Worm (Caenorhabditis elegans) whole organism, young adult: ENCODE results near the gene spp-21.

Experiments
- B0336.3 ChIP-seq: fragments of 200-800 bp; sonication (Bioruptor generic); IDR thresholded peaks from 2 replicates; pipeline ENCODE4 v1.3.6; 2022; ENCODE audit warnings: missing genetic modification characterization, missing compliant biosample characterization
- F22D6.2 ChIP-seq: sonication (generic microtip); optimal IDR thresholded peaks from 2 replicates; lab custom pipeline; 2016; ENCODE audit warnings: mild to moderate bottlenecking, missing genetic modification characterization, missing compliant biosample characterization
- F49E8.2 ChIP-seq: sonication (generic microtip); optimal IDR thresholded peaks from 3 replicates; lab custom pipeline; 2017; ENCODE audit warnings: missing genetic modification characterization, mild to moderate bottlenecking, missing compliant biosample characterization, antibody characterized with exemption, moderate library complexity; ENCODE audit not compliant: insufficient read depth
- K12H6.12 ChIP-seq: fragments of 200-800 bp; sonication (Bioruptor generic); optimal IDR thresholded peaks from 2 replicates; lab custom pipeline; 2018; ENCODE audit warnings: mild to moderate bottlenecking, missing genetic modification characterization, missing compliant biosample characterization
- T07F8.4 ChIP-seq: sonication (generic microtip); optimal IDR thresholded peaks from 2 replicates; lab custom pipeline; 2016; ENCODE audit warnings: mild to moderate bottlenecking, missing genetic modification characterization, moderate library complexity, missing compliant biosample characterization
- Y53G8AR.9 ChIP-seq: fragments of 200-800 bp; sonication (Bioruptor generic); conservative IDR thresholded peaks from 2 replicates; pipeline ENCODE4 v1.3.6; 2022; ENCODE audit warnings: missing genetic modification reagents, missing genetic modification characterization, missing compliant biosample characterization
- Y56A3A.18 ChIP-seq: fragments of 200-800 bp; sonication (Bioruptor generic); IDR thresholded peaks from 2 replicates; pipeline ENCODE4 v1.3.6; 2022; ENCODE audit warnings: missing genetic modification reagents, missing genetic modification characterization, missing compliant biosample characterization
- Y79H2A.3 ChIP-seq: fragments of 200-800 bp; sonication (Bioruptor generic); conservative IDR thresholded peaks from 2 replicates; pipeline ENCODE4 v1.3.6; 2022; ENCODE audit warnings: missing genetic modification reagents, missing genetic modification characterization, missing compliant biosample characterization
- akir-1 ChIP-seq: fragments of 200-800 bp; sonication (Bioruptor generic); optimal IDR thresholded peaks from 2 replicates; lab custom pipeline; 2018; ENCODE audit warnings: mild to moderate bottlenecking, missing genetic modification characterization, moderate library complexity, missing compliant biosample characterization
- ama-1 ChIP-seq, 3 experiments: fragments of 150-350 bp in 1 of 3; sonication (generic microtip) in 2 of 3; optimal IDR thresholded peaks; 2 replicates each; lab custom pipeline; 2014 to 2018; ENCODE audit warnings: missing biosample characterization in 2 of 3, missing genetic modification characterization in 2 of 3, missing genetic modification reagents in 2 of 3
- attf-3 ChIP-seq: fragments of 200-800 bp; sonication (Bioruptor generic); conservative IDR thresholded peaks from 2 replicates; pipeline ENCODE4 v1.3.6; 2022; ENCODE audit warnings: missing genetic modification reagents, missing genetic modification characterization, missing compliant biosample characterization
- bed-1 ChIP-seq: fragments of 200-800 bp; sonication (Bioruptor generic); IDR thresholded peaks from 2 replicates; pipeline ENCODE4 v1.3.6; 2022; ENCODE audit warnings: missing genetic modification reagents, missing genetic modification characterization, missing compliant biosample characterization
- dox-1 ChIP-seq: fragments of 200-800 bp; sonication (Bioruptor generic); IDR thresholded peaks from 2 replicates; pipeline ENCODE4 v1.3.6; 2022; ENCODE audit warnings: missing genetic modification reagents, missing genetic modification characterization, missing compliant biosample characterization
- dpl-1 ChIP-seq: fragments of 150-350 bp; optimal IDR thresholded peaks from 2 replicates; lab custom pipeline; 2014; ENCODE audit warnings: missing biosample characterization, missing genetic modification reagents, missing genetic modification characterization
- egl-18 ChIP-seq: fragments of 200-800 bp; sonication (Bioruptor generic); IDR thresholded peaks from 2 replicates; pipeline ENCODE4 v1.3.6; 2022; ENCODE audit warnings: missing genetic modification reagents, missing genetic modification characterization, missing compliant biosample characterization
- egl-44 ChIP-seq: fragments of 200-800 bp; sonication (Bioruptor generic); IDR thresholded peaks from 2 replicates; pipeline ENCODE4 v1.3.6; 2022; ENCODE audit warnings: missing genetic modification reagents, missing genetic modification characterization, missing compliant biosample characterization
- ekl-4 ChIP-seq: fragments of 200-800 bp; sonication (Bioruptor generic); IDR thresholded peaks from 2 replicates; pipeline ENCODE4 v1.3.6; 2022; ENCODE audit warnings: missing genetic modification reagents, missing genetic modification characterization, missing compliant biosample characterization
- ets-4 ChIP-seq: fragments of 200-800 bp; sonication (Bioruptor generic); optimal IDR thresholded peaks from 2 replicates; lab custom pipeline; 2018; ENCODE audit warnings: mild to moderate bottlenecking, missing genetic modification characterization, missing compliant biosample characterization
- let-607 ChIP-seq, 2 experiments: fragments of 200-800 bp in 1 of 2; sonication (Bioruptor generic) in 1 of 2; sonication (generic microtip) in 1 of 2; optimal IDR thresholded peaks; 2 replicates each; lab custom pipeline; 2016 to 2018; ENCODE audit warnings: mild to moderate bottlenecking in 2 of 2, missing compliant biosample characterization in 2 of 2, missing genetic modification characterization in 2 of 2, moderate library complexity in 2 of 2, missing genotype in 1 of 2
- lin-40 ChIP-seq: sonication (generic microtip); optimal IDR thresholded peaks from 2 replicates; lab custom pipeline; 2016; ENCODE audit warnings: missing genetic modification characterization, mild to moderate bottlenecking, missing compliant biosample characterization, missing genotype, missing genetic modification reagents
- lin-54 ChIP-seq: fragments of 200-800 bp; sonication (Bioruptor generic); optimal IDR thresholded peaks from 2 replicates; lab custom pipeline; 2018; ENCODE audit warnings: mild to moderate bottlenecking, missing genetic modification characterization, missing compliant biosample characterization
- lir-1 ChIP-seq: fragments of 200-800 bp; sonication (Bioruptor generic); conservative IDR thresholded peaks from 2 replicates; pipeline ENCODE4 v1.3.6; 2022; ENCODE audit warnings: missing genetic modification reagents, missing genetic modification characterization, missing compliant biosample characterization
- lsl-1 ChIP-seq: fragments of 200-800 bp; sonication (Bioruptor generic); optimal IDR thresholded peaks from 2 replicates; lab custom pipeline; 2018; ENCODE audit warnings: mild to moderate bottlenecking, missing genetic modification characterization, moderate library complexity, missing compliant biosample characterization
- madf-10 ChIP-seq: sonication (generic microtip); optimal IDR thresholded peaks from 2 replicates; lab custom pipeline; 2016; ENCODE audit warnings: mild to moderate bottlenecking, missing genetic modification characterization, missing compliant biosample characterization
- madf-6 ChIP-seq: fragments of 200-800 bp; sonication (Bioruptor generic); IDR thresholded peaks from 2 replicates; pipeline ENCODE4 v1.3.6; 2022; ENCODE audit warnings: missing genetic modification reagents, missing genetic modification characterization, missing compliant biosample characterization
- madf-8 ChIP-seq: fragments of 200-800 bp; sonication (Bioruptor generic); conservative IDR thresholded peaks from 2 replicates; pipeline ENCODE4 v1.3.6; 2022; ENCODE audit warnings: missing genetic modification reagents, missing genetic modification characterization, missing compliant biosample characterization
- nfya-1 ChIP-seq: sonication (generic microtip); optimal IDR thresholded peaks from 2 replicates; lab custom pipeline; 2017; ENCODE audit warnings: antibody characterized with exemption, missing compliant biosample characterization, missing genetic modification characterization, borderline replicate concordance; ENCODE audit not compliant: insufficient read depth
- nfyb-1 ChIP-seq: fragments of 200-800 bp; sonication (Bioruptor generic); IDR thresholded peaks from 2 replicates; pipeline ENCODE4 v1.3.6; 2022; ENCODE audit warnings: missing genetic modification reagents, missing genetic modification characterization, missing compliant biosample characterization
- nhr-179 ChIP-seq: sonication (generic microtip); optimal IDR thresholded peaks from 2 replicates; lab custom pipeline; 2016; ENCODE audit warnings: mild to moderate bottlenecking, missing genetic modification characterization, missing compliant biosample characterization
- nhr-80 ChIP-seq: sonication (generic microtip); optimal IDR thresholded peaks from 2 replicates; lab custom pipeline; 2016; ENCODE audit warnings: missing genetic modification characterization, missing compliant biosample characterization
- nhr-90 ChIP-seq: sonication (generic microtip); optimal IDR thresholded peaks from 2 replicates; lab custom pipeline; 2016; ENCODE audit warnings: missing genotype, mild to moderate bottlenecking, missing genetic modification characterization, missing compliant biosample characterization
- pbrm-1 ChIP-seq: fragments of 200-800 bp; sonication (Bioruptor generic); IDR thresholded peaks from 2 replicates; pipeline ENCODE4 v1.3.6; 2022; ENCODE audit warnings: missing genetic modification reagents, missing genetic modification characterization, missing compliant biosample characterization
- pha-4 ChIP-seq: fragments of 150-350 bp; sonication (generic microtip); optimal IDR thresholded peaks from 2 replicates; lab custom pipeline; 2014; ENCODE audit warnings: missing biosample characterization, missing genetic modification reagents, missing genetic modification characterization
- repo-1 ChIP-seq: sonication (generic microtip); optimal IDR thresholded peaks from 2 replicates; lab custom pipeline; 2017; ENCODE audit warnings: mild to moderate bottlenecking, missing genetic modification characterization, missing compliant biosample characterization
- snpc-1.1 ChIP-seq: sonication (generic microtip); optimal IDR thresholded peaks from 2 replicates; lab custom pipeline; 2017; ENCODE audit warnings: missing genetic modification characterization, mild to moderate bottlenecking, missing compliant biosample characterization, antibody characterized with exemption, moderate library complexity, missing genotype, missing genetic modification reagents; ENCODE audit not compliant: insufficient read depth
- snpc-3.4 ChIP-seq: sonication (generic microtip); optimal IDR thresholded peaks from 2 replicates; lab custom pipeline; 2017; ENCODE audit warnings: missing genetic modification characterization, mild to moderate bottlenecking, missing compliant biosample characterization, antibody characterized with exemption, moderate library complexity, missing genotype, missing genetic modification reagents
- tbp1 ChIP-seq: fragments of 200-800 bp; sonication (Bioruptor generic); optimal IDR thresholded peaks from 2 replicates; lab custom pipeline; 2018; ENCODE audit warnings: mild to moderate bottlenecking, missing genetic modification characterization, missing compliant biosample characterization
- tbx-9 ChIP-seq: sonication (generic microtip); optimal IDR thresholded peaks from 2 replicates; lab custom pipeline; 2016; ENCODE audit warnings: borderline replicate concordance, missing genetic modification characterization, inconsistent platforms, missing compliant biosample characterization
- zfh-2 ChIP-seq: fragments of 200-800 bp; sonication (Bioruptor generic); conservative IDR thresholded peaks from 2 replicates; pipeline ENCODE4 v1.3.6; 2022; ENCODE audit warnings: missing genetic modification reagents, missing genetic modification characterization, missing compliant biosample characterization
- ztf-18 ChIP-seq: sonication (generic microtip); optimal IDR thresholded peaks from 2 replicates; lab custom pipeline; 2016; ENCODE audit warnings: missing genotype, mild to moderate bottlenecking, missing genetic modification characterization, missing compliant biosample characterization
- ztf-22 ChIP-seq: fragments of 200-800 bp; sonication (Bioruptor generic); optimal IDR thresholded peaks from 2 replicates; lab custom pipeline; 2018; ENCODE audit warnings: mild to moderate bottlenecking, missing genetic modification characterization, moderate library complexity, missing compliant biosample characterization
- ztf-6 ChIP-seq: fragments of 200-800 bp; sonication (Bioruptor generic); IDR thresholded peaks from 2 replicates; pipeline ENCODE4 v1.3.6; 2022; ENCODE audit warnings: missing genetic modification reagents, missing genetic modification characterization, missing compliant biosample characterization

The spp-21 gene

ce11 chrX:11507836-11508235, 17.9 kb downstream of the spp-21 start:
- no peak for TF ChIP-seq ztf-6 (GFP tag; lab: Robert Waterston, UW)
- TF ChIP-seq nhr-179 (tag; lab: Kevin White, UChicago), result no peak
- TF ChIP-seq B0336.3 (GFP tag; lab: Robert Waterston, UW), result no peak
- no peak for TF ChIP-seq ets-4
- TF ChIP-seq snpc-3.4 (tag; lab: Kevin White, UChicago), result no peak
- TF ChIP-seq nfya-1, result no peak
- TF ChIP-seq attf-3 (GFP tag; lab: Robert Waterston, UW), result no peak
- TF ChIP-seq bed-1 (GFP tag; lab: Robert Waterston, UW), result no peak
- no peak for TF ChIP-seq akir-1 (GFP tag; lab: Kevin White, UChicago)
- no peak for TF ChIP-seq lin-40 (tag; lab: Kevin White, UChicago)
- no peak for TF ChIP-seq lsl-1
- TF ChIP-seq ztf-18, result no peak
- TF ChIP-seq lir-1, result no peak
- TF ChIP-seq Y56A3A.18 (GFP tag; lab: Robert Waterston, UW), result no peak
- TF ChIP-seq pbrm-1, result no peak
- TF ChIP-seq nhr-90 (tag; lab: Kevin White, UChicago), result no peak
- TF ChIP-seq snpc-1.1 (tag; lab: Kevin White, UChicago), result no peak
- TF ChIP-seq tbx-9 (tag; lab: Kevin White, UChicago), result no peak
- TF ChIP-seq, all 124 proteins: peak for 0

DNA sequence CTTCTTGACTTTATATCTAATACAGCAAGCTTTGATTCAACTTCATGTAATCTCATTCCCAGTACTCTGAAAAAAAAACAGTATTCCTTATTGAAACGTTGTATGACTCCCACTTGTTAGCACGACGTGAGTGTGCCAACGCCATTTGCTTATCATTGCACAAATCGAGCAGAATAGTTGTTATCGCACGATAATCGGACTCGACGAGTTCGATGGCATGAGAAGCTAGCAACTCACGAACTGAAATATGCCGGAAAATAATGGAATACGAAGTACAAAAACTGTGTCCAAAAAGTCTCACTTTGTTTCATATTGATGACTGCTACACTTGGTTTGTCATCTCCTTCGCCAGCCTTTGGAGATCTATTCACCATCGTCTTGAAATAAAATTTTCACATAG, 19.6 kb downstream of the spp-21 start:
- TF ChIP-seq dpl-1 (GFP tag; lab: Kevin White, UChicago) (no peak), lir-1 (no peak), nhr-80 (tag; lab: Kevin White, UChicago) (peak; percentile 96), dox-1 (GFP tag; lab: Robert Waterston, UW) (peak; percentile 59), let-607 (tag; optimal IDR thresholded peaks at IDR 0.05; lab: Kevin White, UChicago) (peak in 1 of 2 experiments; percentile 4), ets-4 (peak; percentile 94)

DNA sequence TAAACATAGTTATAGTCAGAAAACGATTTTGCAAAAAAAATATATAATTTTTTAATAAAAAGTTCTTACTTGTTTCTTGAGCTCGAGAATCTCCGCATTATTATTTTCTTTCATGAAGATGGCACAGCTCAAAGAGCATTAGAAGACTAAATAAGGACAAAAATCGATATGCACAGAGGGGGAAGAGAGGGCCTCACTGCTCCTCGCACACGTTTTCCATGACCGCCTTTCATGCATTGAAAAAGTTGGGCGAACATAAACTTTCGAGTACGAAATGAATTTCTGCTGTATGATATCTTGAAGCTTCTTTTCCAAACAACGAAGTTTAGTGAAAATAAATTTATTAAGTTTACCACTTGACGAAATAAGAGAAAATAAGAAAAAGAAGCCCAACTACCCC, 21.3 kb downstream of the spp-21 start, which contains the start of gene ccdc-149:
Gene ccdc-149, minus strand, starts transcription at position 221 of the 400 bp plus-strand sequence.
- TF ChIP-seq Y53G8AR.9 (peak; percentile 62; the same call in 1 of the 2 replicates), F22D6.2 (tag; lab: Kevin White, UChicago) (no peak), K12H6.12 (tag; lab: Kevin White, UChicago) (no peak), pbrm-1 (peak; percentile 50; the same call in 1 of the 2 replicates), let-607 (tag; optimal IDR thresholded peaks at IDR 0.05; lab: Kevin White, UChicago) (peak in 1 of 2 experiments; percentile 16), repo-1 (tag; lab: Kevin White, UChicago) (peak; percentile 49), B0336.3 (GFP tag; lab: Robert Waterston, UW) (0 out of 2 replicates have a peak, but pooled peaks have one; percentile 25), madf-8 (no peak), egl-18 (no peak), tbp1 (no peak), ztf-18 (no peak), nfyb-1 (GFP tag; lab: Robert Waterston, UW) (0 out of 2 replicates have a peak, but pooled peaks have one; percentile 26), ama-1 (optimal IDR thresholded peaks at IDR 0.05; lab: Kevin White, UChicago) (no peak), ama-1 (GFP tag; optimal IDR thresholded peaks at IDR 0.05; lab: Kevin White, UChicago) (no peak)
- TF ChIP-seq, all 124 proteins: peak for 6

- TF ChIP-seq repo-1 (tag; lab: Kevin White, UChicago) (no peak), madf-10 (peak; percentile 2), lin-54 (no peak), ets-4 (peak; percentile 96), let-607 (tag; optimal IDR thresholded peaks at IDR 0.05; lab: Kevin White, UChicago) (peak; percentile 90), ztf-22 (GFP tag; lab: Kevin White, UChicago) (peak; percentile 18), zfh-2 (GFP tag; lab: Robert Waterston, UW) (0 out of 2 replicates have a peak, but pooled peaks have one; percentile 13), F49E8.2 (tag; lab: Kevin White, UChicago) (no peak), nhr-90 (tag; lab: Kevin White, UChicago) (peak; percentile 75), nhr-80 (tag; lab: Kevin White, UChicago) (peak; percentile 99), madf-6 (GFP tag; lab: Robert Waterston, UW) (no peak), egl-44 (peak; percentile 69; the same call in 1 of the 2 replicates), dox-1 (GFP tag; lab: Robert Waterston, UW) (peak; percentile 73), ekl-4 (no peak), T07F8.4 (tag; lab: Kevin White, UChicago) (no peak), pha-4 (peak; percentile 75), Y79H2A.3 (GFP tag; lab: Robert Waterston, UW) (no peak)
Observed at ce11 chrX:11515381-11515780, 25.5 kb downstream of the spp-21 start.
